Fruit fly (Drosophila melanogaster): ENCODE data around the gene p38a.

p38a gene

dm6 chr3R:24101437-24101836 is 50.7 kb downstream of the p38a start:
- TF ChIP-seq D1 (tag; optimal IDR thresholded peaks at IDR 0.05), result no peak
- no peak for TF ChIP-seq CG15710 (tag; optimal IDR thresholded peaks at IDR 0.05)
- no peak for TF ChIP-seq CG12605 (GFP tag; IDR thresholded peaks at IDR 0.05)
- no peak for TF ChIP-seq Pif1A (GFP tag; optimal IDR thresholded peaks at IDR 0.05)
- no peak for TF ChIP-seq Snoo (tag; optimal IDR thresholded peaks at IDR 0.05)
- TF ChIP-seq CG13204 (GFP tag; optimal IDR thresholded peaks at IDR 0.05), result no peak
- TF ChIP-seq CG17806 (tag; optimal IDR thresholded peaks at IDR 0.05), result no peak
- TF ChIP-seq CG4496 (GFP tag; IDR thresholded peaks at IDR 0.05), result no peak
- TF ChIP-seq gl (tag; optimal IDR thresholded peaks at IDR 0.05), result no peak

dm6 chr3R:24100717-24101116 is 51.4 kb downstream of the p38a start:
- TF ChIP-seq CG32121 (GFP tag; IDR thresholded peaks at IDR 0.05) (no peak), CG12605 (GFP tag; IDR thresholded peaks at IDR 0.05) (no peak), CG8301 (tag; optimal IDR thresholded peaks at IDR 0.05) (no peak), Snoo (tag; optimal IDR thresholded peaks at IDR 0.05) (no peak), CG10348 (GFP tag; IDR thresholded peaks at IDR 0.05) (no peak), Ets98B (GFP tag; IDR thresholded peaks at IDR 0.05) (no peak), CG9948 (tag; optimal IDR thresholded peaks at IDR 0.05) (no peak), CG8159 (tag; optimal IDR thresholded peaks at IDR 0.05) (no peak), CG34367 (tag; optimal IDR thresholded peaks at IDR 0.05) (no peak), Pif1A (GFP tag; optimal IDR thresholded peaks at IDR 0.05) (no peak), Pif1B (GFP tag; optimal IDR thresholded peaks at IDR 0.05) (no peak), gl (tag; optimal IDR thresholded peaks at IDR 0.05) (no peak), EcR (GFP tag; optimal IDR thresholded peaks at IDR 0.05) (no peak)
